Fruit fly (Drosophila melanogaster): ENCODE data around the gene Gr64f.

Gene Gr64f

dm6 chr3L:4026506-4026868, 9.1 kb upstream of the Gr64f start, which contains the start of gene Gr64a:
Gene Gr64a (plus strand): TSS chr3L:4026769.
- no peak for TF ChIP-seq Vsx2 (GFP tag; optimal IDR thresholded peaks at IDR 0.05; ENCODE audit: partially characterized antibody)
- TF ChIP-seq brk (GFP tag; optimal IDR thresholded peaks at IDR 0.05), result no peak
- TF ChIP-seq HLH106 (tag; optimal IDR thresholded peaks at IDR 0.05), result no peak
- TF ChIP-seq CG32264 (GFP tag; optimal IDR thresholded peaks at IDR 0.05), result no peak
- TF ChIP-seq fru (GFP tag; optimal IDR thresholded peaks at IDR 0.05), result no peak
- TF ChIP-seq dmrt93B (GFP tag; optimal IDR thresholded peaks at IDR 0.05), result no peak
- no peak for TF ChIP-seq Sp1 (GFP tag; optimal IDR thresholded peaks at IDR 0.05)
- TF ChIP-seq GATAd (GFP tag; optimal IDR thresholded peaks at IDR 0.05), result no peak
- no peak for TF ChIP-seq Rel (GFP tag; optimal IDR thresholded peaks at IDR 0.05)
- TF ChIP-seq Rel (tag; optimal IDR thresholded peaks at IDR 0.05), result no peak
- TF ChIP-seq CrebA (GFP tag; optimal IDR thresholded peaks at IDR 0.05; ENCODE audit: borderline replicate concordance), result no peak
- TF ChIP-seq sage (GFP tag; optimal IDR thresholded peaks at IDR 0.05), result no peak
- no peak for TF ChIP-seq Myc (optimal IDR thresholded peaks at IDR 0.05)
- TF ChIP-seq br (GFP tag; optimal IDR thresholded peaks at IDR 0.05), result no peak

dm6 chr3L:4028305-4028704, 7.3 kb upstream of the Gr64f start, which contains the start of the genes Gr64b and Gr64c:
Gene Gr64b (plus strand): TSS chr3L:4028605.
Gene Gr64c (plus strand): TSS chr3L:4028605.
- TF ChIP-seq N (GFP tag; optimal IDR thresholded peaks at IDR 0.05), result no peak

dm6 chr3L:4031762-4032161, 3.8 kb upstream of the Gr64f start, which contains the start of the genes Gr64d and Gr64e:
Gene Gr64d (plus strand): TSS chr3L:4032062.
Gene Gr64e (plus strand): TSS chr3L:4032141.
- TF ChIP-seq sv (GFP tag; optimal IDR thresholded peaks at IDR 0.05) (no peak), foxo (GFP tag; optimal IDR thresholded peaks at IDR 0.05) (no peak), lola (GFP tag; optimal IDR thresholded peaks at IDR 0.05) (no peak), psq (GFP tag; optimal IDR thresholded peaks at IDR 0.05) (no peak), CG32264 (GFP tag; optimal IDR thresholded peaks at IDR 0.05) (no peak), Hnf4 (GFP tag; optimal IDR thresholded peaks at IDR 0.05) (no peak), dmrt93B (GFP tag; optimal IDR thresholded peaks at IDR 0.05) (no peak), woc (GFP tag; optimal IDR thresholded peaks at IDR 0.05) (no peak), CrebA (GFP tag; optimal IDR thresholded peaks at IDR 0.05; ENCODE audit: borderline replicate concordance) (no peak)

dm6 chr3L:4040247-4040925, 4.8 kb downstream of the Gr64f start, which contains the start of the genes CG11593 and Rcd5:
Gene CG11593 (minus strand): TSS chr3L:4040482.
Gene Rcd5 (plus strand): TSS chr3L:4040529.
- TF ChIP-seq foxo (GFP tag; optimal IDR thresholded peaks at IDR 0.05) (no peak), dsf (GFP tag; optimal IDR thresholded peaks at IDR 0.05; ENCODE audit: borderline replicate concordance) (no peak), Hr83 (GFP tag; optimal IDR thresholded peaks at IDR 0.05; ENCODE audit: poor library complexity, severe bottlenecking) (no peak), sage (GFP tag; optimal IDR thresholded peaks at IDR 0.05) (no peak), lola (GFP tag; optimal IDR thresholded peaks at IDR 0.05) (no peak), jim (GFP tag; optimal IDR thresholded peaks at IDR 0.05) (no peak), N (GFP tag; optimal IDR thresholded peaks at IDR 0.05) (no peak), Dfd (GFP tag; optimal IDR thresholded peaks at IDR 0.05) (no peak), h (GFP tag; optimal IDR thresholded peaks at IDR 0.05) (no peak), CG9705 (GFP tag; optimal IDR thresholded peaks at IDR 0.05) (no peak), HLH106 (tag; optimal IDR thresholded peaks at IDR 0.05) (peak; percentile 76), pan (optimal IDR thresholded peaks at IDR 0.05) (no peak), Abd-B (GFP tag; optimal IDR thresholded peaks at IDR 0.05) (no peak), OdsH (GFP tag; optimal IDR thresholded peaks at IDR 0.05) (peak; percentile 34), tai (GFP tag; optimal IDR thresholded peaks at IDR 0.05) (no peak), Hr78 (GFP tag; optimal IDR thresholded peaks at IDR 0.05) (no peak), usp (GFP tag; optimal IDR thresholded peaks at IDR 0.05) (no peak), sv (GFP tag; optimal IDR thresholded peaks at IDR 0.05) (peak; percentile 27), ey (GFP tag; optimal IDR thresholded peaks at IDR 0.05) (no peak), Myc (optimal IDR thresholded peaks at IDR 0.05) (peak; percentile 52), brk (GFP tag; optimal IDR thresholded peaks at IDR 0.05) (no peak), psq (GFP tag; optimal IDR thresholded peaks at IDR 0.05) (peak; percentile 60), dmrt93B (GFP tag; optimal IDR thresholded peaks at IDR 0.05) (peak; percentile 60)
